Worm (Caenorhabditis elegans): Measurements from ENCODE around the gene rfs-1.

DNA sequence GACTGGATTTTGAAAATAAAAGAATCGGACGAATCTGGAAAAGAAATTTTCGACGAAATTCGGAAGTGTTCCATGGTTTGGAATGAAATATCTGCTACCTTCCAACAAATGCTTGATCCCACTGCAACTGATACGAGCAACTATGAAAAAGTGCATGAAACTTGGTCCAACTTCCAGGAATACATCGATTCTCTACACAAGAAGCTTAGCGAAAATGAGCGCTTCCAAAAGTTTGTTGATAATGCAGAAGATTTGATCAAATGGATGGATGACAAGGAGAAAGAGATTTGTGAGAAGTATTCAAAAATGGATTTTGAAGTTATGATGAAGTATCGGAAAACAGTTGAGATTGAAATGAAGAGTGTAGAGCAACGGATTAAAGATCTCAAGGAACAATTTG is 43.7 kb upstream of the rfs-1 start:
- TF ChIP-seq unc-98 (GFP tag; IDR thresholded peaks at IDR 0.05) = no peak
- TF ChIP-seq xbp-1 (tag; optimal IDR thresholded peaks at IDR 0.05) = no peak
- no peak for TF ChIP-seq unc-62 (GFP tag; optimal IDR thresholded peaks at IDR 0.05)
- no peak for TF ChIP-seq fos-1 (tag; optimal IDR thresholded peaks at IDR 0.05)
- TF ChIP-seq ztf-11 (tag; optimal IDR thresholded peaks at IDR 0.05) = no peak
- TF ChIP-seq dpl-1 (GFP tag; optimal IDR thresholded peaks at IDR 0.05) = no peak
- no peak for TF ChIP-seq nhr-20 (tag; optimal IDR thresholded peaks at IDR 0.05)
- TF ChIP-seq ces-1 (GFP tag; optimal IDR thresholded peaks at IDR 0.05) = no peak

Measured in whole organism, L1 larva.